Fruit fly (Drosophila melanogaster) whole organism, embryonic: Measurements from ENCODE around the gene CG31126.

Experiments
- Atf-2 ChIP-seq: fragments of 200-800 bp; sonication (Bioruptor generic); optimal IDR thresholded peaks from 2 replicates; lab custom pipeline; 2016; ENCODE audit warnings: missing biosample characterization, missing genetic modification characterization
- B-H1 ChIP-seq: fragments of 200-800 bp; sonication (Bioruptor generic); IDR thresholded peaks from 3 replicates; pipeline ENCODE4 v1.3.6; 2022; ENCODE audit warnings: missing biosample characterization, missing genetic modification characterization
- C15 ChIP-seq: fragments of 200-800 bp; sonication (Bioruptor generic); IDR thresholded peaks from 3 replicates; pipeline ENCODE4 v1.3.6; 2022; ENCODE audit warnings: missing biosample characterization, missing genetic modification characterization
- CG10147 ChIP-seq: fragments of 200-800 bp; sonication (Bioruptor generic); optimal IDR thresholded peaks from 2 replicates; lab custom pipeline; 2019; ENCODE audit warnings: missing biosample characterization, mild to moderate bottlenecking, missing genetic modification characterization, moderate library complexity
- CG10267 ChIP-seq: fragments of 200-800 bp; sonication (Bioruptor generic); optimal IDR thresholded peaks from 2 replicates; lab custom pipeline; 2018; ENCODE audit warnings: missing biosample characterization, mild to moderate bottlenecking, missing genetic modification characterization, moderate library complexity
- CG10979 ChIP-seq: fragments of 200-800 bp; sonication (Bioruptor generic); optimal IDR thresholded peaks from 2 replicates; lab custom pipeline; 2018; ENCODE audit warnings: missing biosample characterization, mild to moderate bottlenecking, missing genetic modification characterization, moderate library complexity
- CG12659 ChIP-seq: fragments of 200-800 bp; sonication (Bioruptor generic); optimal IDR thresholded peaks from 3 replicates; lab custom pipeline; 2017; ENCODE audit warnings: mild to moderate bottlenecking, missing biosample characterization, missing genetic modification reagents, missing genetic modification characterization
- CG12744 ChIP-seq: fragments of 200-800 bp; sonication (Bioruptor generic); optimal IDR thresholded peaks from 2 replicates; lab custom pipeline; 2016; ENCODE audit warnings: missing biosample characterization, missing genetic modification characterization
- CG13894 ChIP-seq: fragments of 200-800 bp; sonication (Bioruptor generic); optimal IDR thresholded peaks from 3 replicates; lab custom pipeline; 2018; ENCODE audit warnings: missing biosample characterization, mild to moderate bottlenecking, missing genetic modification characterization, moderate library complexity
- CG15269 ChIP-seq: fragments of 200-800 bp; sonication (Bioruptor generic); optimal IDR thresholded peaks from 2 replicates; lab custom pipeline; 2018; ENCODE audit warnings: missing biosample characterization, mild to moderate bottlenecking, missing genetic modification characterization, moderate library complexity
- CG1647 ChIP-seq: fragments of 200-800 bp; sonication (Bioruptor generic); optimal IDR thresholded peaks from 3 replicates; lab custom pipeline; 2016; ENCODE audit warnings: missing biosample characterization, missing genetic modification characterization
- CG18764 ChIP-seq: fragments of 200-800 bp; sonication (Bioruptor generic); optimal IDR thresholded peaks from 3 replicates; lab custom pipeline; 2016; ENCODE audit warnings: missing biosample characterization, missing genetic modification characterization
- CG2712 ChIP-seq: fragments of 200-800 bp; optimal IDR thresholded peaks from 3 replicates; lab custom pipeline; 2019; ENCODE audit warnings: missing biosample characterization, mild to moderate bottlenecking, missing genetic modification characterization, moderate library complexity
- CG3065 ChIP-seq: fragments of 200-800 bp; sonication (Bioruptor generic); optimal IDR thresholded peaks from 2 replicates; lab custom pipeline; 2016; ENCODE audit warnings: missing biosample characterization, missing genetic modification characterization
- CG31365 ChIP-seq: fragments of 200-800 bp; sonication (Bioruptor generic); optimal IDR thresholded peaks from 2 replicates; lab custom pipeline; 2018; ENCODE audit warnings: missing biosample characterization, mild to moderate bottlenecking, missing genetic modification characterization
- CG34224 ChIP-seq: fragments of 200-800 bp; sonication (Bioruptor generic); IDR thresholded peaks from 3 replicates; pipeline ENCODE4 v1.3.6; 2022; ENCODE audit warnings: missing biosample characterization, missing genetic modification characterization; ENCODE audit not compliant: partially characterized antibody
- CG5245 ChIP-seq: fragments of 200-800 bp; sonication (Bioruptor generic); optimal IDR thresholded peaks from 3 replicates; lab custom pipeline; 2016; ENCODE audit warnings: missing biosample characterization, missing genetic modification characterization
- CG6791 ChIP-seq: fragments of 200-800 bp; sonication (Bioruptor generic); IDR thresholded peaks from 3 replicates; pipeline ENCODE4 v1.3.6; 2022; ENCODE audit warnings: missing biosample characterization, missing genetic modification characterization; ENCODE audit not compliant: partially characterized antibody
- CG7357 ChIP-seq: fragments of 200-800 bp; sonication (Bioruptor generic); IDR thresholded peaks from 3 replicates; pipeline ENCODE4 v1.3.6; 2022; ENCODE audit warnings: missing biosample characterization, missing genetic modification characterization
- CG7556 ChIP-seq: fragments of 200-800 bp; sonication (Bioruptor generic); optimal IDR thresholded peaks from 2 replicates; lab custom pipeline; 2017; ENCODE audit warnings: missing biosample characterization, mild to moderate bottlenecking, missing genetic modification characterization
- CG8388 ChIP-seq: fragments of 200-800 bp; sonication (Bioruptor generic); optimal IDR thresholded peaks from 2 replicates; lab custom pipeline; 2019; ENCODE audit warnings: missing biosample characterization, mild to moderate bottlenecking, missing genetic modification characterization, moderate library complexity
- CG9437 ChIP-seq: fragments of 200-800 bp; sonication (Bioruptor generic); optimal IDR thresholded peaks from 2 replicates; lab custom pipeline; 2018; ENCODE audit warnings: missing biosample characterization, mild to moderate bottlenecking, missing genetic modification characterization
- CHES-1-like ChIP-seq: fragments of 200-800 bp; sonication (Bioruptor generic); optimal IDR thresholded peaks from 2 replicates; lab custom pipeline; 2016; ENCODE audit warnings: missing biosample characterization, missing genetic modification characterization
- Dll ChIP-seq: fragments of 200-800 bp; sonication (Bioruptor generic); IDR thresholded peaks from 4 replicates; pipeline ENCODE4 v1.3.6; 2022; ENCODE audit warnings: missing biosample characterization, missing genetic modification characterization; ENCODE audit not compliant: partially characterized antibody
- Dp ChIP-seq: fragments of 200-800 bp; sonication (Bioruptor generic); optimal IDR thresholded peaks from 2 replicates; lab custom pipeline; 2018; ENCODE audit warnings: missing biosample characterization, mild to moderate bottlenecking, missing genetic modification characterization, moderate library complexity
- Fer1 ChIP-seq: fragments of 200-800 bp; sonication (Bioruptor generic); optimal IDR thresholded peaks from 2 replicates; lab custom pipeline; 2017; ENCODE audit warnings: missing biosample characterization, mild to moderate bottlenecking, missing genetic modification characterization
- GATAe ChIP-seq: fragments of 200-800 bp; sonication (Bioruptor generic); conservative IDR thresholded peaks from 2 replicates; pipeline ENCODE4 v1.3.6; 2022; ENCODE audit warnings: missing biosample characterization, missing genetic modification characterization
- HHEX ChIP-seq: fragments of 200-800 bp; sonication (Bioruptor generic); optimal IDR thresholded peaks from 3 replicates; lab custom pipeline; 2017; ENCODE audit warnings: missing biosample characterization, mild to moderate bottlenecking, missing genetic modification characterization, missing genetic modification reagents
- HLHmδ ChIP-seq: fragments of 200-800 bp; sonication (Bioruptor generic); optimal IDR thresholded peaks from 2 replicates; lab custom pipeline; 2018; ENCODE audit warnings: missing biosample characterization, mild to moderate bottlenecking, missing genetic modification characterization, moderate library complexity
- Hr39 ChIP-seq: fragments of >200 bp; optimal IDR thresholded peaks from 2 replicates; lab custom pipeline; 2017
- Meics ChIP-seq: fragments of 200-800 bp; sonication (Bioruptor generic); optimal IDR thresholded peaks from 2 replicates; lab custom pipeline; 2017; ENCODE audit warnings: missing biosample characterization, mild to moderate bottlenecking, missing genetic modification characterization
- Mes4 ChIP-seq: fragments of 200-800 bp; sonication (Bioruptor generic); optimal IDR thresholded peaks from 2 replicates; lab custom pipeline; 2016; ENCODE audit warnings: missing biosample characterization, missing genetic modification characterization
- NC2α ChIP-seq: fragments of 200-800 bp; sonication (Bioruptor generic); optimal IDR thresholded peaks from 2 replicates; lab custom pipeline; 2016; ENCODE audit warnings: missing biosample characterization, missing genetic modification characterization
- NC2β ChIP-seq: fragments of 200-800 bp; sonication (Bioruptor generic); optimal IDR thresholded peaks from 2 replicates; lab custom pipeline; 2016; ENCODE audit warnings: missing biosample characterization, missing genetic modification characterization
- Optix ChIP-seq: fragments of 200-800 bp; sonication (Bioruptor generic); IDR thresholded peaks from 3 replicates; pipeline ENCODE4 v1.3.6; 2022; ENCODE audit warnings: missing biosample characterization, missing genetic modification characterization
- Sox102F ChIP-seq: fragments of 200-800 bp; sonication (Bioruptor generic); optimal IDR thresholded peaks from 2 replicates; lab custom pipeline; 2018; ENCODE audit warnings: missing biosample characterization, mild to moderate bottlenecking, missing genetic modification characterization, moderate library complexity
- Spps ChIP-seq: fragments of 200-800 bp; sonication (Bioruptor generic); optimal IDR thresholded peaks from 2 replicates; lab custom pipeline; 2018; ENCODE audit warnings: missing biosample characterization, mild to moderate bottlenecking, missing genetic modification characterization
- ash1 ChIP-seq: fragments of 200-800 bp; sonication (Bioruptor generic); optimal IDR thresholded peaks from 2 replicates; lab custom pipeline; 2018; ENCODE audit warnings: missing biosample characterization, mild to moderate bottlenecking, missing genetic modification characterization
- bowl ChIP-seq: fragments of 200-800 bp; sonication (Bioruptor generic); IDR thresholded peaks from 2 replicates; pipeline ENCODE4 v1.3.6; 2022; ENCODE audit warnings: missing biosample characterization, missing genetic modification characterization
- ems ChIP-seq: fragments of 200-800 bp; sonication (Bioruptor generic); optimal IDR thresholded peaks from 3 replicates; lab custom pipeline; 2016; ENCODE audit warnings: missing biosample characterization, missing genetic modification characterization
- ewg ChIP-seq: fragments of 200-800 bp; sonication (Bioruptor generic); optimal IDR thresholded peaks from 3 replicates; lab custom pipeline; 2017; ENCODE audit warnings: mild to moderate bottlenecking, missing biosample characterization, missing genetic modification reagents, missing genetic modification characterization
- eyg ChIP-seq: fragments of 200-800 bp; sonication (Bioruptor generic); optimal IDR thresholded peaks from 3 replicates; lab custom pipeline; 2016; ENCODE audit warnings: missing biosample characterization, missing genetic modification characterization
- fru ChIP-seq: fragments of >200 bp; optimal IDR thresholded peaks from 2 replicates; lab custom pipeline; 2017
- grau ChIP-seq: fragments of 200-800 bp; optimal IDR thresholded peaks from 3 replicates; lab custom pipeline; 2019; ENCODE audit warnings: missing biosample characterization, mild to moderate bottlenecking, missing genetic modification characterization, moderate library complexity
- lov ChIP-seq, 2 experiments: fragments of 200-800 bp in 1 of 2; fragments of >200 bp in 1 of 2; sonication (Bioruptor generic) in 1 of 2; IDR thresholded peaks in 1 of 2; optimal IDR thresholded peaks in 1 of 2; 2 replicates in 1 of 2; 3 replicates in 1 of 2; pipeline versions ENCODE4 v1.3.6 to Lab custom; 2017 to 2022; ENCODE audit warnings: missing biosample characterization in 1 of 2, missing genetic modification characterization in 1 of 2
- psq ChIP-seq: fragments of 200-800 bp; sonication (Bioruptor generic); optimal IDR thresholded peaks from 2 replicates; lab custom pipeline; 2017; ENCODE audit warnings: missing biosample characterization, missing genetic modification characterization
- pzg ChIP-seq: fragments of 200-800 bp; sonication (Bioruptor generic); optimal IDR thresholded peaks from 3 replicates; lab custom pipeline; 2018; ENCODE audit warnings: missing biosample characterization, mild to moderate bottlenecking, missing genetic modification characterization, moderate library complexity
- sens ChIP-seq: fragments of 200-800 bp; sonication (Bioruptor generic); peaks from one replicate; lab custom pipeline; 2016; ENCODE audit warnings: missing biosample characterization, missing genetic modification characterization
- slbo ChIP-seq: fragments of 200-800 bp; sonication (Bioruptor generic); IDR thresholded peaks from 2 replicates; pipeline ENCODE4 v1.3.6; 2022; ENCODE audit warnings: missing biosample characterization, missing genetic modification characterization
- usp ChIP-seq: fragments of >200 bp; optimal IDR thresholded peaks from 2 replicates; lab custom pipeline; 2017; ENCODE audit warnings: missing biosample characterization, missing genetic modification characterization
- wdn ChIP-seq: fragments of 200-800 bp; sonication (Bioruptor generic); IDR thresholded peaks from 2 replicates; pipeline ENCODE4 v1.3.6; 2022; ENCODE audit warnings: missing biosample characterization, missing genetic modification characterization

The CG31126 gene

dm6 chr3R:24654770-24655322, 4.6 kb upstream of the CG31126 start, which contains the start of the genes CG31125 and CG6695 (continued):
- TF ChIP-seq CG15269, result no peak
- TF ChIP-seq sens, result no peak
- peak; percentile 2 for TF ChIP-seq psq (GFP tag; lab: Kevin White, UChicago)
- TF ChIP-seq C15 (GFP tag; lab: Robert Waterston, UW), result no peak
- TF ChIP-seq CG5245, result no peak
- TF ChIP-seq CG9437 (GFP tag; lab: Kevin White, UChicago), result peak; percentile 60
- TF ChIP-seq CG12744, result peak; percentile 51
- no peak for TF ChIP-seq HLHmδ (GFP tag; lab: Kevin White, UChicago)
- peak; percentile 47 for TF ChIP-seq grau (tag; lab: Kevin White, UChicago)
- TF ChIP-seq Spps (tag; lab: Kevin White, UChicago), result no peak
- peak; percentile 31 for TF ChIP-seq CG1647 (GFP tag; lab: Kevin White, UChicago)
- no peak for TF ChIP-seq CG13894
- peak; percentile 56 for TF ChIP-seq NC2β (GFP tag; lab: Kevin White, UChicago)
- peak; percentile 54 for TF ChIP-seq CG10267 (tag; lab: Kevin White, UChicago)
- no peak for TF ChIP-seq NC2α
- peak; percentile 98 for TF ChIP-seq ewg (GFP tag; lab: Kevin White, UChicago)
- TF ChIP-seq Sox102F (GFP tag; lab: Kevin White, UChicago), result no peak
- no peak for TF ChIP-seq CG10979 (tag; lab: Kevin White, UChicago)
- TF ChIP-seq Fer1 (GFP tag; lab: Kevin White, UChicago), result peak; percentile 45
- no peak for TF ChIP-seq CG3065 (GFP tag; lab: Kevin White, UChicago)
- peak; percentile 62 for TF ChIP-seq Atf-2 (GFP tag; lab: Kevin White, UChicago)
- TF ChIP-seq Hr39 (lab: Kevin White, UChicago), result no peak
- TF ChIP-seq CG12659, result peak; percentile 78
- peak; percentile 83 for TF ChIP-seq Dp (GFP tag; lab: Kevin White, UChicago)
- TF ChIP-seq lov (optimal IDR thresholded peaks at IDR 0.05; lab: Kevin White, UChicago), result no peak
- TF ChIP-seq lov (GFP tag; IDR thresholded peaks at IDR 0.05; lab: Robert Waterston, UW), result no peak
- TF ChIP-seq ash1, result no peak
- no peak for TF ChIP-seq GATAe
- TF ChIP-seq bowl (GFP tag; lab: Robert Waterston, UW), result no peak
- no peak for TF ChIP-seq CG31365 (tag; lab: Kevin White, UChicago)
- no peak for TF ChIP-seq CG10147 (GFP tag; lab: Kevin White, UChicago)
- peak; percentile 49 for TF ChIP-seq eyg (GFP tag; lab: Kevin White, UChicago)
- peak; percentile 12 for TF ChIP-seq CG8388 (GFP tag; lab: Kevin White, UChicago)
- peak; percentile 60 for TF ChIP-seq ems
- TF ChIP-seq CG34224 (GFP tag; lab: Robert Waterston, UW), result peak; percentile 80; the same call in 2 of the 3 replicates
- no peak for TF ChIP-seq CG18764 (GFP tag; lab: Kevin White, UChicago)
- TF ChIP-seq CG7357 (GFP tag; lab: Robert Waterston, UW), result no peak
- TF ChIP-seq wdn, result no peak
- no peak for TF ChIP-seq Optix
- TF ChIP-seq slbo (GFP tag; lab: Robert Waterston, UW), result peak; percentile 67
- TF ChIP-seq CHES-1-like (GFP tag; lab: Kevin White, UChicago), result peak; percentile 81
- peak; percentile 0 for TF ChIP-seq Mes4
- TF ChIP-seq CG2712 (tag; lab: Kevin White, UChicago), result peak; percentile 62
- TF ChIP-seq B-H1 (GFP tag; lab: Robert Waterston, UW), result no peak
- TF ChIP-seq CG6791, result peak; percentile 86
- TF ChIP-seq fru, result no peak
- TF ChIP-seq CG7556, result peak; percentile 34
- TF ChIP-seq pzg (GFP tag; lab: Kevin White, UChicago), result peak; percentile 91
- no peak for TF ChIP-seq HHEX
- TF ChIP-seq Meics (GFP tag; lab: Kevin White, UChicago), result no peak
- no peak for TF ChIP-seq usp (GFP tag; lab: Kevin White, UChicago)
- TF ChIP-seq Dll, result peak; percentile 82
